Worm (Caenorhabditis elegans) whole organism, L2 larva: Measurements from ENCODE around the gene cyp-25A2.
A peak's percentile ranks its signal among the peaks of the same experiment; 100 is the strongest.

Experiments used
- C34F6.9 ChIP-seq: fragments of 150-350 bp; optimal IDR thresholded peaks from 2 replicates; lab custom pipeline; 2014; ENCODE audit warnings: missing biosample characterization, missing genetic modification characterization
- F13H6.1 ChIP-seq: sonication (generic microtip); optimal IDR thresholded peaks from 2 replicates; lab custom pipeline; 2016; ENCODE audit warnings: missing genetic modification characterization, missing compliant biosample characterization
- R02D3.7 ChIP-seq: fragments of 150-350 bp; optimal IDR thresholded peaks from 2 replicates; lab custom pipeline; 2014; ENCODE audit warnings: missing biosample characterization, missing genetic modification characterization
- ZK546.5 ChIP-seq: sonication (generic microtip); optimal IDR thresholded peaks from 2 replicates; lab custom pipeline; 2017; ENCODE audit warnings: missing biosample characterization, missing genetic modification characterization
- alr-1 ChIP-seq: fragments of 150-350 bp; optimal IDR thresholded peaks from 2 replicates; lab custom pipeline; 2014; ENCODE audit warnings: missing biosample characterization, missing genetic modification characterization
- aly-2 ChIP-seq: fragments of 150-350 bp; optimal IDR thresholded peaks from 2 replicates; lab custom pipeline; 2014; ENCODE audit warnings: missing biosample characterization, missing genetic modification characterization
- ama-1 ChIP-seq: fragments of 150-350 bp; optimal IDR thresholded peaks from 2 replicates; lab custom pipeline; 2018; ENCODE audit warnings: inconsistent platforms
- blmp-1 ChIP-seq: sonication (generic microtip); optimal IDR thresholded peaks from 2 replicates; lab custom pipeline; 2017; ENCODE audit warnings: missing genetic modification characterization, mild to moderate bottlenecking, missing compliant biosample characterization, antibody characterized with exemption, moderate library complexity; ENCODE audit not compliant: insufficient read depth
- ceh-16 ChIP-seq: fragments of 150-350 bp; optimal IDR thresholded peaks from 2 replicates; lab custom pipeline; 2014; ENCODE audit warnings: missing biosample characterization, missing genetic modification characterization
- ceh-82 ChIP-seq: fragments of 150-350 bp; optimal IDR thresholded peaks from 2 replicates; lab custom pipeline; 2014; ENCODE audit warnings: missing biosample characterization, missing genetic modification characterization
- crh-2 ChIP-seq: sonication (generic microtip); optimal IDR thresholded peaks from 2 replicates; lab custom pipeline; 2017; ENCODE audit warnings: missing biosample characterization, missing genetic modification characterization
- dmd-4 ChIP-seq: sonication (generic microtip); optimal IDR thresholded peaks from 2 replicates; lab custom pipeline; 2017; ENCODE audit warnings: missing biosample characterization, missing genetic modification characterization
- egl-27 ChIP-seq: sonication (generic microtip); optimal IDR thresholded peaks from 3 replicates; lab custom pipeline; 2017; ENCODE audit warnings: missing biosample characterization, missing genetic modification reagents, missing genetic modification characterization
- elt-1 ChIP-seq: fragments of 150-350 bp; optimal IDR thresholded peaks from 2 replicates; lab custom pipeline; 2014; ENCODE audit warnings: missing biosample characterization, missing genetic modification characterization
- fos-1 ChIP-seq: fragments of 150-350 bp; optimal IDR thresholded peaks from 2 replicates; lab custom pipeline; 2014; ENCODE audit warnings: missing biosample characterization, missing genetic modification characterization
- gmeb-1 ChIP-seq: fragments of 150-350 bp; optimal IDR thresholded peaks from 2 replicates; lab custom pipeline; 2014; ENCODE audit warnings: missing biosample characterization, missing genetic modification characterization
- lin-13 ChIP-seq: fragments of 150-350 bp; optimal IDR thresholded peaks from 2 replicates; lab custom pipeline; 2014; ENCODE audit warnings: missing biosample characterization, missing genetic modification reagents, missing genetic modification characterization
- lin-39 ChIP-seq: fragments of 150-350 bp; optimal IDR thresholded peaks from 2 replicates; lab custom pipeline; 2014; ENCODE audit warnings: missing biosample characterization, missing genetic modification reagents, missing genetic modification characterization
- lsy-2 ChIP-seq, 2 experiments: fragments of 150-350 bp in 1 of 2; sonication (generic microtip) in 1 of 2; optimal IDR thresholded peaks; 2 replicates each; lab custom pipeline; 2014 to 2017; ENCODE audit warnings: missing biosample characterization in 2 of 2, missing genetic modification characterization in 2 of 2
- mbf-1 ChIP-seq: sonication (generic microtip); optimal IDR thresholded peaks from 2 replicates; lab custom pipeline; 2017; ENCODE audit warnings: missing biosample characterization, missing genetic modification characterization
- mdl-1 ChIP-seq, 2 experiments: fragments of 150-350 bp in 1 of 2; sonication (generic microtip) in 1 of 2; optimal IDR thresholded peaks; 2 replicates each; lab custom pipeline; 2017; ENCODE audit warnings: missing biosample characterization in 2 of 2, missing genetic modification characterization in 2 of 2
- nhr-10 ChIP-seq: sonication (generic microtip); optimal IDR thresholded peaks from 2 replicates; lab custom pipeline; 2017; ENCODE audit warnings: missing biosample characterization, missing genetic modification characterization
- nhr-11 ChIP-seq: fragments of 150-350 bp; optimal IDR thresholded peaks from 2 replicates; lab custom pipeline; 2014; ENCODE audit warnings: missing biosample characterization, missing genetic modification characterization
- nhr-12 ChIP-seq: fragments of 150-350 bp; optimal IDR thresholded peaks from 2 replicates; lab custom pipeline; 2014; ENCODE audit warnings: missing biosample characterization, missing genetic modification characterization
- nhr-129 ChIP-seq: fragments of 150-350 bp; optimal IDR thresholded peaks from 2 replicates; lab custom pipeline; 2014; ENCODE audit warnings: missing biosample characterization, missing genetic modification characterization
- nhr-21 ChIP-seq: fragments of 150-350 bp; optimal IDR thresholded peaks from 2 replicates; lab custom pipeline; 2014; ENCODE audit warnings: missing biosample characterization, missing genetic modification characterization
- nhr-23 ChIP-seq: fragments of 150-350 bp; optimal IDR thresholded peaks from 2 replicates; lab custom pipeline; 2014; ENCODE audit warnings: missing biosample characterization, missing genetic modification reagents, missing genetic modification characterization
- nhr-25 ChIP-seq: fragments of 150-350 bp; sonication (generic microtip); optimal IDR thresholded peaks from 3 replicates; lab custom pipeline; 2014; ENCODE audit warnings: missing biosample characterization, missing genetic modification characterization
- nhr-6 ChIP-seq: fragments of 150-350 bp; optimal IDR thresholded peaks from 2 replicates; lab custom pipeline; 2014; ENCODE audit warnings: missing biosample characterization, missing genetic modification characterization
- nhr-77 ChIP-seq: fragments of 150-350 bp; optimal IDR thresholded peaks from 2 replicates; lab custom pipeline; 2014; ENCODE audit warnings: missing biosample characterization, missing genetic modification characterization
- peb-1 ChIP-seq: fragments of 150-350 bp; optimal IDR thresholded peaks from 2 replicates; lab custom pipeline; 2014; ENCODE audit warnings: missing biosample characterization, missing genetic modification characterization
- sem-4 ChIP-seq: fragments of 150-350 bp; optimal IDR thresholded peaks from 2 replicates; lab custom pipeline; 2014; ENCODE audit warnings: missing biosample characterization, missing genetic modification reagents, missing genetic modification characterization
- skn-1 ChIP-seq: sonication (generic microtip); optimal IDR thresholded peaks from 2 replicates; lab custom pipeline; 2017; ENCODE audit warnings: missing biosample characterization, missing genetic modification characterization
- sma-3 ChIP-seq: sonication (generic microtip); optimal IDR thresholded peaks from 2 replicates; lab custom pipeline; 2016; ENCODE audit warnings: missing genetic modification reagents, missing genetic modification characterization, missing compliant biosample characterization
- sma-9 ChIP-seq, 2 experiments: fragments of 150-350 bp in 1 of 2; sonication (generic microtip) in 1 of 2; optimal IDR thresholded peaks; 2 replicates each; lab custom pipeline; 2014 to 2016; ENCODE audit warnings: missing genetic modification characterization in 2 of 2, mild to moderate bottlenecking in 1 of 2, missing biosample characterization in 1 of 2, missing compliant biosample characterization in 1 of 2, missing genetic modification reagents in 1 of 2, moderate library complexity in 1 of 2
- snpc-4 ChIP-seq: fragments of 150-350 bp; optimal IDR thresholded peaks from 2 replicates; lab custom pipeline; 2014; ENCODE audit warnings: missing biosample characterization, missing genetic modification characterization
- unc-55 ChIP-seq: fragments of 150-350 bp; sonication (generic microtip); optimal IDR thresholded peaks from 3 replicates; lab custom pipeline; 2014; ENCODE audit warnings: missing biosample characterization, missing genetic modification reagents, missing genetic modification characterization
- zag-1 ChIP-seq: fragments of 150-350 bp; optimal IDR thresholded peaks from 2 replicates; lab custom pipeline; 2014; ENCODE audit warnings: missing biosample characterization, missing genetic modification characterization
- ztf-1 ChIP-seq: fragments of 200-800 bp; sonication (Bioruptor generic); conservative IDR thresholded peaks from 2 replicates; pipeline ENCODE4 v1.3.6; 2022; ENCODE audit warnings: missing genetic modification characterization, missing compliant biosample characterization
- ztf-11 ChIP-seq: sonication (generic microtip); optimal IDR thresholded peaks from 2 replicates; lab custom pipeline; 2017; ENCODE audit warnings: missing biosample characterization, missing genetic modification characterization

The cyp-25A2 gene

ce11 chrIII:3789688-3790371 lies 45.2 kb upstream of the cyp-25A2 start:
- TF ChIP-seq lsy-2 (tag; optimal IDR thresholded peaks at IDR 0.05; lab: Kevin White, UChicago) = peak in 1 of 2 experiments; percentile 22
- no peak for TF ChIP-seq skn-1 (tag; lab: Kevin White, UChicago)
- TF ChIP-seq mdl-1 (tag; optimal IDR thresholded peaks at IDR 0.05; lab: Kevin White, UChicago) = no peak
- TF ChIP-seq sem-4 (tag; lab: Kevin White, UChicago) = no peak
- peak; percentile 23 for TF ChIP-seq nhr-21 (tag; lab: Kevin White, UChicago)
- peak; percentile 62 for TF ChIP-seq nhr-25 (tag; lab: Kevin White, UChicago)
- peak; percentile 15 for TF ChIP-seq lin-13
- no peak for TF ChIP-seq unc-55 (GFP tag; lab: Kevin White, UChicago)
- no peak for TF ChIP-seq lin-39 (tag; lab: Kevin White, UChicago)
- peak; percentile 57 for TF ChIP-seq ama-1 (lab: Kevin White, UChicago)

DNA sequence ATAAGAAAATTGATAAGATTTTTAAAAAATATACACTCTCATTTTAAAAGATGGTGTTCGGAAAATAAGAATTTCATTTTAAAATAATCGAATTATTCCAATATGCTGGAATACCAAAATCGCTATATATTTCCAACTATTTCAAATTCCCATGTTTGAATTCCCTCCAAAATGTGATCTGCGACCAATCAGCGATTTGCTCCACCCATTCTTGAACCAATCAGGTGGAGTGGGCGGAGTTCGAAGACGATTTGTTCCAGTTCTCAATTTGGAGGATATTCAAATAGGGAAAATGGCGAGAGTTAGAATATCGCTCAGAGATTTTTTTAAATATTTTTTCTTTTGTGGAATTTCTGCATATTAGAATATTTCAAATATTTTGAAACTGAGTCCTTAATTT lies 44.2 kb upstream of the cyp-25A2 start:
- no peak for TF ChIP-seq zag-1 (tag; lab: Kevin White, UChicago)
- TF ChIP-seq unc-55 (GFP tag; lab: Kevin White, UChicago) = no peak
- TF ChIP-seq elt-1 (tag; lab: Kevin White, UChicago) = no peak
- TF ChIP-seq alr-1 (tag; lab: Kevin White, UChicago) = no peak
- TF ChIP-seq nhr-23 (tag; lab: Kevin White, UChicago) = no peak
- TF ChIP-seq aly-2 (tag; lab: Kevin White, UChicago) = no peak
- no peak for TF ChIP-seq nhr-25 (tag; lab: Kevin White, UChicago)
- no peak for TF ChIP-seq nhr-10
- TF ChIP-seq snpc-4 (tag; lab: Kevin White, UChicago) = no peak
- no peak for TF ChIP-seq mdl-1 (tag; optimal IDR thresholded peaks at IDR 0.05; lab: Kevin White, UChicago)
- no peak for TF ChIP-seq ztf-11 (tag; lab: Kevin White, UChicago)
- no peak for TF ChIP-seq F13H6.1 (tag; lab: Kevin White, UChicago)
- TF ChIP-seq ZK546.5 = no peak
- TF ChIP-seq skn-1 (tag; lab: Kevin White, UChicago) = no peak
- no peak for TF ChIP-seq gmeb-1 (tag; lab: Kevin White, UChicago)
- TF ChIP-seq sma-9 (GFP tag; optimal IDR thresholded peaks at IDR 0.05; lab: Kevin White, UChicago) = no peak
- no peak for TF ChIP-seq sma-9 (tag; optimal IDR thresholded peaks at IDR 0.05; lab: Kevin White, UChicago)
- no peak for TF ChIP-seq ceh-16
- TF ChIP-seq C34F6.9 (tag; lab: Kevin White, UChicago) = no peak
- no peak for TF ChIP-seq sma-3
- TF ChIP-seq nhr-77 (tag; lab: Kevin White, UChicago) = no peak

- no peak for TF ChIP-seq sma-9 (GFP tag; optimal IDR thresholded peaks at IDR 0.05; lab: Kevin White, UChicago)
- TF ChIP-seq sma-9 (tag; optimal IDR thresholded peaks at IDR 0.05; lab: Kevin White, UChicago) = no peak
- TF ChIP-seq dmd-4 (tag; lab: Kevin White, UChicago) = no peak
- TF ChIP-seq ceh-16 = no peak
- TF ChIP-seq ama-1 (lab: Kevin White, UChicago) = no peak
- no peak for TF ChIP-seq egl-27
- TF ChIP-seq C34F6.9 (tag; lab: Kevin White, UChicago) = no peak
- no peak for TF ChIP-seq peb-1
- TF ChIP-seq mbf-1 (tag; lab: Kevin White, UChicago) = no peak
- no peak for TF ChIP-seq lin-39 (tag; lab: Kevin White, UChicago)
- no peak for TF ChIP-seq nhr-21 (tag; lab: Kevin White, UChicago)
- no peak for TF ChIP-seq sem-4 (tag; lab: Kevin White, UChicago)
- no peak for TF ChIP-seq fos-1 (tag; lab: Kevin White, UChicago)
- TF ChIP-seq nhr-11 (tag; lab: Kevin White, UChicago) = no peak
These were observed 39.1 kb upstream of the cyp-25A2 start for ce11 chrIII:3795933-3796332.

DNA sequence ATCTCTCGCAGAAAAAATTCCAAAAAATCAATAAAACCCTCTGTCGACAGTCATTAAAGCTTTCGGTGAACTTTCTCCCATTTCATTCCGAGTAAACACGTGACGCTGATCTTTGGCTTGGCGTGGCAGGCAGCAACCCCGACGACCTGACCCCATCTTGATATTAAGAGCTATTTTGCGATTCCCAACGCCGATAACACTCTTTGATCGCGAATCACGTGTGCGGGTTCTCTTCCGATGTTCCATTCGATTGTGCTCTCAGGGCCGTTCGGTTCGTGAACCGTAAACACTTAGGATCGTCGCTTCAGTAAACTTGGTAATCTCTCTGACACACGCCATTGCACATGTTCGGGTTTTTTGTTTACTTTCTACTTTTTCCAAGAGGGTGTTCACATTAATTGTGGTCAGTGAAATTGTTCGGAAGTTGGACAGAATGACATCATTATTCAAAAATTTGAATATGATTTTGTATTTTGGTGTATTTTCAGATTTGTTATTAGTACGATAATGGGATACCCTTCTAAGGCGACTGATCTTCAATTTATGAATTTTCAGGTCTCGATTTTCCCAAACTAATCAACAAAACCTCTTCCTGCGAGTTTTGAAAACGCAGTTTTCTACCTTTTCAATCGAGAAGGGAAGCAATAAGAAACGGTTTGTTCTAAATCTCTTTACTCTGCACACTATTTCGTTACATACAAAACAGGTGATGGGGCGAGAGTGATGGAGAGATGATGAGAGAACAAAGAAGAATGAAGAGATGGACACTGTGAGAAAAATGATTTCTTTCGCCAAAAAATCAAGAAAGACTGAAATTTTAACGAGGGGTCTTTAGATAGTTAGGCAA lies 37.6 kb upstream of the cyp-25A2 start:
- no peak for TF ChIP-seq ztf-1 (GFP tag; lab: Robert Waterston, UW)
- TF ChIP-seq ztf-11 (tag; lab: Kevin White, UChicago) = no peak
- TF ChIP-seq R02D3.7 = no peak
- TF ChIP-seq ZK546.5 = no peak
- TF ChIP-seq egl-27 = peak; percentile 27
- peak; percentile 18 to 48 for TF ChIP-seq mdl-1 (tag; optimal IDR thresholded peaks at IDR 0.05; lab: Kevin White, UChicago)
- TF ChIP-seq ceh-82 = no peak
- peak; percentile 35 for TF ChIP-seq nhr-129
- peak; percentile 22 for TF ChIP-seq nhr-21 (tag; lab: Kevin White, UChicago)
- TF ChIP-seq crh-2 (tag; lab: Kevin White, UChicago) = peak; percentile 47
- peak; percentile 88 for TF ChIP-seq ceh-16
- TF ChIP-seq blmp-1 (tag; lab: Kevin White, UChicago) = peak; percentile 84
- peak; percentile 45 for TF ChIP-seq sma-3
- peak; percentile 0 for TF ChIP-seq lin-13
- peak; percentile 91 for TF ChIP-seq elt-1 (tag; lab: Kevin White, UChicago)
- TF ChIP-seq nhr-25 (tag; lab: Kevin White, UChicago) = peak; percentile 88
- TF ChIP-seq nhr-11 (tag; lab: Kevin White, UChicago) = no peak
- TF ChIP-seq alr-1 (tag; lab: Kevin White, UChicago) = no peak
- peak; percentile 31 for TF ChIP-seq fos-1 (tag; lab: Kevin White, UChicago)
- no peak for TF ChIP-seq nhr-12
- TF ChIP-seq lsy-2 (tag; optimal IDR thresholded peaks at IDR 0.05; lab: Kevin White, UChicago) = peak in 1 of 2 experiments; percentile 39
- TF ChIP-seq nhr-6 = no peak
- peak; percentile 91 for TF ChIP-seq sma-9 (GFP tag; optimal IDR thresholded peaks at IDR 0.05; lab: Kevin White, UChicago)
- no peak for TF ChIP-seq sma-9 (tag; optimal IDR thresholded peaks at IDR 0.05; lab: Kevin White, UChicago)
- peak; percentile 83 for TF ChIP-seq nhr-23 (tag; lab: Kevin White, UChicago)
- TF ChIP-seq sem-4 (tag; lab: Kevin White, UChicago) = peak; percentile 86
- peak; percentile 50 for TF ChIP-seq F13H6.1 (tag; lab: Kevin White, UChicago)
